Worm (Caenorhabditis elegans): Measurements from ENCODE around the gene tmem-231.
A peak's percentile ranks its signal among the peaks of the same experiment; 100 is the strongest.

DNA sequence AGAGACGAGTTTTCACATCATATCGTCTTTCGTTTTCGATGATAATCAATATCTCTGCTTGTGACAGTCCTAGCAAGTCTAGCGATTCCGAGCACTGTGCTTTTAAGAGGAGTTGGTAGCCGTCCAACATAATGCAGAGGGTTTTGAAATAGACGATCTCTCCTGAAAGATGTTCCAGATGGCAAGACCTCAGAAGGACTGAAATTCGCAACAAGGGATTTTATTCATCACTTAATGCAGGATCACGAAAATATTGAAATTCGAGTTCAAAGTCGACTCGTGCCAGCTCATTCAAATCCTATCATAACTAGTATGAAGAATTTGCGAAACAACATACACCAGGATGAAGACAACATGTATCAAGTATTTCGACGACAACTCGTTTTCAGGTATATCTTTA lies 49.1 kb upstream of the tmem-231 start, which contains the start of gene D2096.7:
- TF ChIP-seq him-1 (tag; optimal IDR thresholded peaks at IDR 0.05) (no peak), W03F9.2 (tag; optimal IDR thresholded peaks at IDR 0.05) (no peak), dao-5 (tag; optimal IDR thresholded peaks at IDR 0.05) (peak; percentile 26)

Data from whole organism, L4/young adult.